Fruit fly (Drosophila melanogaster): ENCODE data around the gene CG4935.

- TF ChIP-seq tx (GFP tag; optimal IDR thresholded peaks at IDR 0.05) (no peak), usp (GFP tag; optimal IDR thresholded peaks at IDR 0.05) (no peak)
Observed at dm6 chr2L:16282077-16282471, 20.1 kb downstream of the CG4935 start.
